Worm (Caenorhabditis elegans): ENCODE results near the gene F37B4.15.

DNA sequence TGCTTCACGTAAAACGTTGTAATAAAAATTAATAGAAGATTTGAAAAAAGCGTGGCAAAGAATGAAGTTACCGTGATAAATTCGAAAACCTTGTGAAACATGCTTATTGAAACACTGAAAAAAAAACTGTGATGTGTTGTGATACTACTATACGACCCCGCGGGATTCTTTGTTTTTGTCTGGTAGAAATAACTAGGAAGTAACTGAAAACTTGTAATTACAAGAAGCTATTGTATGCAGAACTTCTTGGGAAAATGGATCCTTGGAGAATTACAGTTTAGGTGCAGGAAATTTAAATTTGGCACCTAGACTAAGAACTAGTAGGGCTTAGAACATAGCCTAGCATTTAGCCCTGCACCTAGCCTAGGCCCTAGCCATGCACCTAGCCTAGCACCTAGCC is 12.2 kb upstream of the F37B4.15 start, which contains the start of gene str-39:
- TF ChIP-seq dao-5 (tag; optimal IDR thresholded peaks at IDR 0.05) (no peak), him-1 (tag; optimal IDR thresholded peaks at IDR 0.05) (no peak), W03F9.2 (tag; optimal IDR thresholded peaks at IDR 0.05) (no peak)
